Fruit fly (Drosophila melanogaster): Measurements from ENCODE around the gene Alp12.

DNA sequence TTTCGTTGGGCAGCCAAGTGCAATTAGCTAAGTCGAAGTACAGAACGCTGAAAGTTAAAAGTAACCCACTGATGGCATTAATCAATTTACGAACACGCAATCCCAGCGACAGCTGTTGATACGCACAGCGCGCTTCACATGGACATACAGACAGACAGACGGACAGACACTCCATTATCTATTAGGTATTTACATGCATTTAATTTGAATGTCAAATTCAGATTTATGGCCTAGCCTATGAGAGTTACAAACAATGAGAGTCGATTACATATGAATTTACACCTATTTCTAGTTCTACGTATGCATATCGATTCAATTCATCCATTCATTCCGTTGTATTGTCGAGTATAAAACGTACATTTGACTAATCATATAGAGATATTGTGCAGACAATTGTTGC lies 18.8 kb downstream of the Alp12 start, which contains the start of gene CG10237:
- TF ChIP-seq ey (GFP tag; optimal IDR thresholded peaks at IDR 0.05): no peak
- no peak for TF ChIP-seq dsf (GFP tag; optimal IDR thresholded peaks at IDR 0.05; ENCODE audit: borderline replicate concordance)
- TF ChIP-seq Myc (optimal IDR thresholded peaks at IDR 0.05): no peak
- no peak for TF ChIP-seq OdsH (GFP tag; optimal IDR thresholded peaks at IDR 0.05)
- no peak for TF ChIP-seq Hr78 (GFP tag; optimal IDR thresholded peaks at IDR 0.05)
- no peak for TF ChIP-seq Mio (GFP tag; optimal IDR thresholded peaks at IDR 0.05)
- no peak for TF ChIP-seq h (GFP tag; optimal IDR thresholded peaks at IDR 0.05)
- TF ChIP-seq Dfd (GFP tag; optimal IDR thresholded peaks at IDR 0.05): no peak
- TF ChIP-seq woc (GFP tag; optimal IDR thresholded peaks at IDR 0.05): no peak
- no peak for TF ChIP-seq lola (GFP tag; optimal IDR thresholded peaks at IDR 0.05)
- TF ChIP-seq psq (GFP tag; optimal IDR thresholded peaks at IDR 0.05): no peak

All from whole organism, wandering third instar larva.